Worm (Caenorhabditis elegans) whole organism, late embryonic: Measurements from ENCODE around the gene cpin-1.

Experiments
- C08G9.2 ChIP-seq: sonication (generic microtip); optimal IDR thresholded peaks from 2 replicates; lab custom pipeline; 2016; ENCODE audit warnings: mild to moderate bottlenecking, missing genetic modification characterization, moderate library complexity, missing compliant biosample characterization
- F13H6.1 ChIP-seq: sonication (generic microtip); optimal IDR thresholded peaks from 2 replicates; lab custom pipeline; 2016; ENCODE audit warnings: missing genetic modification characterization, missing compliant biosample characterization
- K02D7.2 ChIP-seq: sonication (generic microtip); optimal IDR thresholded peaks from 2 replicates; lab custom pipeline; 2017; ENCODE audit warnings: mild to moderate bottlenecking, missing genetic modification characterization, missing compliant biosample characterization
- T23F11.4 ChIP-seq: fragments of 200-800 bp; sonication (Bioruptor generic); optimal IDR thresholded peaks from 2 replicates; lab custom pipeline; 2018; ENCODE audit warnings: mild to moderate bottlenecking, missing genetic modification characterization, missing compliant biosample characterization
- ahr-1 ChIP-seq: sonication (generic microtip); optimal IDR thresholded peaks from 2 replicates; lab custom pipeline; 2016; ENCODE audit warnings: missing genetic modification characterization, missing compliant biosample characterization
- ama-1 ChIP-seq: fragments of 150-350 bp; optimal IDR thresholded peaks from 2 replicates; lab custom pipeline; 2014
- ceh-19 ChIP-seq: fragments of 200-800 bp; sonication (Bioruptor generic); optimal IDR thresholded peaks from 2 replicates; lab custom pipeline; 2018; ENCODE audit warnings: mild to moderate bottlenecking, missing genetic modification characterization, missing compliant biosample characterization
- ceh-2 ChIP-seq: sonication (generic microtip); optimal IDR thresholded peaks from 2 replicates; lab custom pipeline; 2016; ENCODE audit warnings: missing genotype, missing genetic modification characterization, missing compliant biosample characterization
- ceh-22 ChIP-seq: sonication (generic microtip); optimal IDR thresholded peaks from 2 replicates; lab custom pipeline; 2017; ENCODE audit warnings: missing biosample characterization, missing genetic modification characterization
- ceh-24 ChIP-seq: sonication (generic microtip); optimal IDR thresholded peaks from 2 replicates; lab custom pipeline; 2016; ENCODE audit warnings: mild to moderate bottlenecking, missing genetic modification characterization, missing compliant biosample characterization
- ceh-34 ChIP-seq: sonication (generic microtip); optimal IDR thresholded peaks from 2 replicates; lab custom pipeline; 2016; ENCODE audit warnings: mild to moderate bottlenecking, missing genetic modification characterization, missing compliant biosample characterization
- ceh-9 ChIP-seq: sonication (generic microtip); optimal IDR thresholded peaks from 2 replicates; lab custom pipeline; 2016; ENCODE audit warnings: mild to moderate bottlenecking, missing genetic modification characterization, inconsistent platforms, missing compliant biosample characterization
- che-1 ChIP-seq: sonication (generic microtip); optimal IDR thresholded peaks from 2 replicates; lab custom pipeline; 2016; ENCODE audit warnings: mild to moderate bottlenecking, missing genetic modification characterization, missing compliant biosample characterization
- dmd-4 ChIP-seq: sonication (generic microtip); optimal IDR thresholded peaks from 2 replicates; lab custom pipeline; 2016; ENCODE audit warnings: borderline replicate concordance, missing genetic modification characterization, missing compliant biosample characterization
- dve-1 ChIP-seq: sonication (generic microtip); optimal IDR thresholded peaks from 2 replicates; lab custom pipeline; 2017; ENCODE audit warnings: antibody characterized with exemption, mild to moderate bottlenecking, missing genetic modification characterization, missing compliant biosample characterization
- elt-2 ChIP-seq: sonication (generic microtip); optimal IDR thresholded peaks from 2 replicates; lab custom pipeline; 2016; ENCODE audit warnings: missing genetic modification reagents, missing genetic modification characterization, missing compliant biosample characterization
- ets-4 ChIP-seq: sonication (generic microtip); optimal IDR thresholded peaks from 2 replicates; lab custom pipeline; 2016; ENCODE audit warnings: missing genetic modification characterization, missing compliant biosample characterization
- eyg-1 ChIP-seq: sonication (generic microtip); optimal IDR thresholded peaks from 2 replicates; lab custom pipeline; 2016; ENCODE audit warnings: missing genotype, missing genetic modification characterization, missing compliant biosample characterization
- fkh-10 ChIP-seq: fragments of 150-350 bp; optimal IDR thresholded peaks from 2 replicates; lab custom pipeline; 2014; ENCODE audit warnings: missing biosample characterization, missing genetic modification reagents, missing genetic modification characterization
- hlh-13 ChIP-seq: fragments of 200-800 bp; sonication (Bioruptor generic); optimal IDR thresholded peaks from 2 replicates; lab custom pipeline; 2018; ENCODE audit warnings: mild to moderate bottlenecking, missing genetic modification characterization, missing compliant biosample characterization
- hlh-15 ChIP-seq: sonication (generic microtip); optimal IDR thresholded peaks from 2 replicates; lab custom pipeline; 2016; ENCODE audit warnings: missing genetic modification characterization, missing compliant biosample characterization
- hlh-30 ChIP-seq: sonication (generic microtip); optimal IDR thresholded peaks from 2 replicates; lab custom pipeline; 2017; ENCODE audit warnings: antibody characterized with exemption, missing genetic modification characterization, missing compliant biosample characterization; ENCODE audit not compliant: insufficient read depth
- lim-6 ChIP-seq: sonication (generic microtip); optimal IDR thresholded peaks from 2 replicates; lab custom pipeline; 2016; ENCODE audit warnings: missing genetic modification characterization, missing compliant biosample characterization
- lin-11 ChIP-seq: fragments of 200-800 bp; sonication (Bioruptor generic); optimal IDR thresholded peaks from 2 replicates; lab custom pipeline; 2018; ENCODE audit warnings: mild to moderate bottlenecking, missing genetic modification characterization, missing compliant biosample characterization
- madf-2 ChIP-seq: sonication (generic microtip); optimal IDR thresholded peaks from 2 replicates; lab custom pipeline; 2017; ENCODE audit warnings: missing genetic modification characterization, missing compliant biosample characterization
- mec-3 ChIP-seq: sonication (generic microtip); optimal IDR thresholded peaks from 2 replicates; lab custom pipeline; 2016; ENCODE audit warnings: borderline replicate concordance, missing genetic modification characterization, missing compliant biosample characterization
- nfya-1 ChIP-seq: sonication (generic microtip); optimal IDR thresholded peaks from 2 replicates; lab custom pipeline; 2017; ENCODE audit warnings: missing genetic modification characterization, mild to moderate bottlenecking, missing compliant biosample characterization, antibody characterized with exemption, moderate library complexity
- nhr-232 ChIP-seq: sonication (generic microtip); optimal IDR thresholded peaks from 2 replicates; lab custom pipeline; 2016; ENCODE audit warnings: missing genetic modification characterization, missing compliant biosample characterization
- odd-2 ChIP-seq: sonication (generic microtip); optimal IDR thresholded peaks from 2 replicates; lab custom pipeline; 2017; ENCODE audit warnings: antibody characterized with exemption, mild to moderate bottlenecking, missing genetic modification characterization, missing compliant biosample characterization
- pha-4 ChIP-seq: fragments of 150-350 bp; optimal IDR thresholded peaks from 2 replicates; lab custom pipeline; 2018; ENCODE audit warnings: missing biosample characterization, missing genetic modification reagents, missing genetic modification characterization
- pros-1 ChIP-seq: fragments of 150-350 bp; optimal IDR thresholded peaks from 2 replicates; lab custom pipeline; 2014; ENCODE audit warnings: missing biosample characterization, missing genetic modification reagents, missing genetic modification characterization
- sdc-2 ChIP-seq: sonication (generic microtip); optimal IDR thresholded peaks from 2 replicates; lab custom pipeline; 2016; ENCODE audit warnings: missing genotype, missing genetic modification characterization, missing compliant biosample characterization
- sox-2 ChIP-seq: fragments of 200-800 bp; sonication (Bioruptor generic); IDR thresholded peaks from 2 replicates; pipeline ENCODE4 v1.3.6; 2022; ENCODE audit warnings: missing genetic modification reagents, missing genetic modification characterization, missing compliant biosample characterization
- sox-4 ChIP-seq: sonication (generic microtip); optimal IDR thresholded peaks from 2 replicates; lab custom pipeline; 2017; ENCODE audit warnings: mild to moderate bottlenecking, missing genetic modification characterization, inconsistent platforms, missing compliant biosample characterization
- syd-9 ChIP-seq: sonication (generic microtip); optimal IDR thresholded peaks from 2 replicates; lab custom pipeline; 2016; ENCODE audit warnings: mild to moderate bottlenecking, missing genetic modification characterization, moderate library complexity, missing compliant biosample characterization
- tbx-7 ChIP-seq: sonication (generic microtip); optimal IDR thresholded peaks from 2 replicates; lab custom pipeline; 2016; ENCODE audit warnings: missing genotype, missing genetic modification characterization, missing compliant biosample characterization
- ttx-3 ChIP-seq: sonication (generic microtip); optimal IDR thresholded peaks from 2 replicates; lab custom pipeline; 2016; ENCODE audit warnings: missing genetic modification reagents, missing genetic modification characterization, missing compliant biosample characterization
- unc-42 ChIP-seq: sonication (generic microtip); optimal IDR thresholded peaks from 2 replicates; lab custom pipeline; 2016; ENCODE audit warnings: missing genotype, missing genetic modification characterization, missing compliant biosample characterization
- zip-5 ChIP-seq: sonication (generic microtip); optimal IDR thresholded peaks from 2 replicates; lab custom pipeline; 2016; ENCODE audit warnings: missing genetic modification characterization, missing compliant biosample characterization

cpin-1 gene

DNA sequence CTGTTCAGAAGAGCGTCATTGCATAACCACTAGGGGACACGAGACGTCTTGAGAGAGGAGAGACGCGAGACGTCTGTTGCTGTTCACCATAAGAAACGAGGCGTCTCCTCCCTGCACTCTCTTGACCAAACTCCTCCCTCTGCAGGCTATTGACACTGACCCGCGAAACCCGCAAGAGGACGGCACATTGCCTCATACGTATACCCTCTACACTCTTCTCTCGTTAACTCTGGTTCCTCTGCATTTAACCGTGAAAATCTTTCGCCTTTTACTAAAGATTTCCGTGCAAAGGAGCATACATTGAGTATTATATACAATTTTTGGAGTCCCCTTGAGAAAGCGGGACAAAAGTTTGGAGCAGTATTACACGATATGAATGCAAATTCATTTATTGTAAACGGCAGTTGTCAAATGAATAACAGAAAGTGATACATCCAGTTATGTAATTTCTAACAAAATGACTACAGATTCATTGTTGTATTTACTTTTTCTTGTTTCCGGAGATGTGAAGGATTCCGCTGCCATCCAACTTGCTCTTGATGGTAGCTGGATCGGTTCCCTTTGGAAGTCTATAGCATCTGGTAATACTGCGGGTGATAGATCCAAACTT is 6.0 kb upstream of the cpin-1 start (continued):
- TF ChIP-seq elt-2 (tag; lab: Kevin White, UChicago) (peak; percentile 77), hlh-15 (tag; lab: Kevin White, UChicago) (no peak), ahr-1 (tag; lab: Kevin White, UChicago) (no peak), eyg-1 (tag; lab: Kevin White, UChicago) (no peak), sox-4 (tag; lab: Kevin White, UChicago) (no peak), ceh-9 (tag; lab: Kevin White, UChicago) (no peak), che-1 (tag; lab: Kevin White, UChicago) (peak; percentile 33), ttx-3 (tag; lab: Kevin White, UChicago) (peak; percentile 21), T23F11.4 (GFP tag; lab: Kevin White, UChicago) (no peak), F13H6.1 (tag; lab: Kevin White, UChicago) (peak; percentile 42), pros-1 (tag; lab: Kevin White, UChicago) (peak; percentile 61), ceh-34 (peak; percentile 82), hlh-13 (GFP tag; lab: Kevin White, UChicago) (no peak), zip-5 (tag; lab: Kevin White, UChicago) (no peak), ceh-24 (no peak), dve-1 (tag; lab: Kevin White, UChicago) (peak; percentile 52), fkh-10 (no peak), dmd-4 (tag; lab: Kevin White, UChicago) (no peak), C08G9.2 (tag; lab: Kevin White, UChicago) (peak; percentile 6), mec-3 (tag; lab: Kevin White, UChicago) (no peak), hlh-30 (peak; percentile 80), ets-4 (peak; percentile 61), lin-11 (tag; lab: Kevin White, UChicago) (no peak), K02D7.2 (tag; lab: Kevin White, UChicago) (no peak), pha-4 (no peak), madf-2 (tag; lab: Kevin White, UChicago) (peak; percentile 7), nhr-232 (no peak), ceh-19 (GFP tag; lab: Kevin White, UChicago) (peak; percentile 36), syd-9 (tag; lab: Kevin White, UChicago) (peak; percentile 59), sox-2 (peak; percentile 33; the same call in 1 of the 2 replicates), nfya-1 (peak; percentile 83)
- TF ChIP-seq, all 69 proteins: peak for 35

DNA sequence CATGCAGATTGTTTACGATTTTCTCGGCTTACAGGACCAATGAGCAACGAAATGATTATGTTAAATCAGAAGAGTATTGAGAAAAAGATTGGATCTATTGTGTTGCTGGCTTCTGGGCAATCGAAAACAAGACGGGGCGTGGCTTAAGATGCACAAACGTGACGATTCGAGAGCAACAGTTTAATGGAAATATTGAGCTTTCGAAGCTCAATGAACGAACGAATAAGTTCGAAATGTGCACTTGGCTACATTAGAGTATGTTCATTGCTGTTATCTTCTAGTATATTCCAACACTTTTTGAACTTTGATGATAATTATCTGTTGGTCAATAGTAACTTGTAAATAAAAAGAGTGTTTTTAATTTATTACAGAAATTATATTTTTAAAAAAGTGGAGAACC is 5.1 kb upstream of the cpin-1 start, which contains the start of gene hsp-12.3:
Gene hsp-12.3, minus strand, starts transcription at position 101 of the 400 bp plus-strand sequence.
- TF ChIP-seq ceh-22 (tag; lab: Kevin White, UChicago) (no peak), tbx-7 (tag; lab: Kevin White, UChicago) (no peak), hlh-30 (no peak), K02D7.2 (tag; lab: Kevin White, UChicago) (no peak), unc-42 (tag; lab: Kevin White, UChicago) (no peak), che-1 (tag; lab: Kevin White, UChicago) (no peak), ceh-34 (no peak), lin-11 (tag; lab: Kevin White, UChicago) (no peak), ets-4 (no peak), ceh-24 (no peak), pros-1 (tag; lab: Kevin White, UChicago) (no peak), ceh-2 (tag; lab: Kevin White, UChicago) (no peak), lim-6 (tag; lab: Kevin White, UChicago) (no peak), pha-4 (no peak), sdc-2 (tag; lab: Kevin White, UChicago) (no peak), ama-1 (lab: Kevin White, UChicago) (no peak), syd-9 (tag; lab: Kevin White, UChicago) (no peak), odd-2 (no peak)
- TF ChIP-seq, all 69 proteins: peak for 0
